Worm (Caenorhabditis elegans) whole organism, L4 larva: ENCODE results near the gene unc-10.

Source experiments
- D1046.2 ChIP-seq: fragments of 200-800 bp; sonication (Bioruptor generic); IDR thresholded peaks from 2 replicates; pipeline ENCODE4 v1.3.6; 2022; ENCODE audit warnings: missing genetic modification characterization, missing compliant biosample characterization
- F26F4.8 ChIP-seq: fragments of 200-800 bp; sonication (Bioruptor generic); conservative IDR thresholded peaks from 2 replicates; pipeline ENCODE4 v1.3.6; 2022; ENCODE audit warnings: missing genetic modification characterization, missing compliant biosample characterization
- R02D3.7 ChIP-seq: fragments of 150-350 bp; sonication (generic microtip); optimal IDR thresholded peaks from 3 replicates; lab custom pipeline; 2014; ENCODE audit warnings: missing biosample characterization, missing genetic modification characterization
- T20F7.1 ChIP-seq: fragments of 200-800 bp; sonication (Bioruptor generic); optimal IDR thresholded peaks from 2 replicates; lab custom pipeline; 2018; ENCODE audit warnings: mild to moderate bottlenecking, missing genetic modification characterization, missing compliant biosample characterization
- T26A8.4 ChIP-seq: fragments of 200-800 bp; sonication (Bioruptor generic); IDR thresholded peaks from 2 replicates; pipeline ENCODE4 v1.3.6; 2022; ENCODE audit warnings: missing genetic modification characterization, missing compliant biosample characterization
- Y105C5A.15 ChIP-seq: fragments of 200-800 bp; sonication (Bioruptor generic); IDR thresholded peaks from 2 replicates; pipeline ENCODE4 v1.3.6; 2022; ENCODE audit warnings: missing genetic modification characterization, missing compliant biosample characterization
- Y75B8A.6 ChIP-seq: fragments of 200-800 bp; sonication (Bioruptor generic); IDR thresholded peaks from 2 replicates; pipeline ENCODE4 v1.3.6; 2022; ENCODE audit warnings: missing genetic modification reagents, missing genetic modification characterization, missing compliant biosample characterization
- ZK337.2 ChIP-seq: fragments of 200-800 bp; sonication (Bioruptor generic); IDR thresholded peaks from 2 replicates; pipeline ENCODE4 v1.3.6; 2022; ENCODE audit warnings: missing genetic modification reagents, missing genetic modification characterization, missing compliant biosample characterization
- ZK546.5 ChIP-seq, 2 experiments: sonication (generic microtip); optimal IDR thresholded peaks; 2 replicates each; lab custom pipeline; 2017; ENCODE audit warnings: missing biosample characterization in 2 of 2, missing genetic modification characterization in 2 of 2
- aha-1 ChIP-seq: fragments of 150-350 bp; peaks from one replicate; lab custom pipeline; 2014; ENCODE audit warnings: missing biosample characterization, missing genetic modification characterization
- arid-1 ChIP-seq: fragments of 200-800 bp; sonication (Bioruptor generic); conservative IDR thresholded peaks from 2 replicates; pipeline ENCODE4 v1.3.6; 2022; ENCODE audit warnings: missing genetic modification reagents, missing genetic modification characterization, missing compliant biosample characterization
- attf-4 ChIP-seq: sonication (generic microtip); optimal IDR thresholded peaks from 3 replicates; lab custom pipeline; 2017; ENCODE audit warnings: missing biosample characterization, missing genetic modification characterization
- ceh-20 ChIP-seq: fragments of 200-800 bp; sonication (Bioruptor generic); IDR thresholded peaks from 2 replicates; pipeline ENCODE4 v1.3.6; 2022; ENCODE audit warnings: missing genetic modification reagents, missing genetic modification characterization, missing compliant biosample characterization
- ceh-28 ChIP-seq: fragments of 150-350 bp; optimal IDR thresholded peaks from 2 replicates; lab custom pipeline; 2014; ENCODE audit warnings: missing biosample characterization, missing genetic modification reagents, missing genetic modification characterization
- ceh-32 ChIP-seq: sonication (generic microtip); optimal IDR thresholded peaks from 2 replicates; lab custom pipeline; 2016; ENCODE audit warnings: mild to moderate bottlenecking, missing genetic modification characterization, missing compliant biosample characterization; ENCODE audit not compliant: poor library complexity
- ceh-44 ChIP-seq: fragments of 200-800 bp; sonication (Bioruptor generic); IDR thresholded peaks from 2 replicates; pipeline ENCODE4 v1.3.6; 2022; ENCODE audit warnings: missing genetic modification reagents, missing genetic modification characterization, missing compliant biosample characterization
- ctbp-1 ChIP-seq: fragments of 200-800 bp; sonication (Bioruptor generic); IDR thresholded peaks from 2 replicates; pipeline ENCODE4 v1.3.6; 2022; ENCODE audit warnings: missing genetic modification reagents, missing genetic modification characterization, missing compliant biosample characterization
- daf-16 ChIP-seq, 3 experiments: sonication (generic microtip); optimal IDR thresholded peaks; 2 replicates each; lab custom pipeline; 2016 to 2017; ENCODE audit warnings: missing genetic modification characterization in 3 of 3, missing genetic modification reagents in 3 of 3, mild to moderate bottlenecking in 2 of 3, missing compliant biosample characterization in 2 of 3, missing biosample characterization in 1 of 3, moderate library complexity in 1 of 3
- daf-19 ChIP-seq: fragments of 200-800 bp; sonication (Bioruptor generic); conservative IDR thresholded peaks from 2 replicates; pipeline ENCODE4 v1.3.6; 2022; ENCODE audit warnings: missing genetic modification characterization, missing compliant biosample characterization
- dmd-9 ChIP-seq: fragments of 200-800 bp; sonication (Bioruptor generic); IDR thresholded peaks from 2 replicates; pipeline ENCODE4 v1.3.6; 2022; ENCODE audit warnings: missing genetic modification reagents, missing genetic modification characterization, missing compliant biosample characterization
- dpl-1 ChIP-seq: fragments of 150-350 bp; optimal IDR thresholded peaks from 2 replicates; lab custom pipeline; 2014; ENCODE audit warnings: missing biosample characterization, missing genetic modification reagents, missing genetic modification characterization
- hlh-30 ChIP-seq: sonication (generic microtip); optimal IDR thresholded peaks from 2 replicates; lab custom pipeline; 2017; ENCODE audit warnings: antibody characterized with exemption, mild to moderate bottlenecking, missing genetic modification characterization, missing compliant biosample characterization; ENCODE audit not compliant: insufficient read depth
- lin-13 ChIP-seq: fragments of 150-350 bp; optimal IDR thresholded peaks from 2 replicates; lab custom pipeline; 2014; ENCODE audit warnings: missing biosample characterization, missing genetic modification reagents, missing genetic modification characterization
- lin-29 ChIP-seq: fragments of 200-800 bp; sonication (Bioruptor generic); IDR thresholded peaks from 2 replicates; pipeline ENCODE4 v1.3.6; 2022; ENCODE audit warnings: missing genetic modification reagents, missing genetic modification characterization, missing compliant biosample characterization
- lsy-2 ChIP-seq, 2 experiments: fragments of 150-350 bp in 1 of 2; sonication (generic microtip) in 1 of 2; optimal IDR thresholded peaks; 2 replicates each; lab custom pipeline; 2014 to 2017; ENCODE audit warnings: missing biosample characterization in 2 of 2, missing genetic modification characterization in 2 of 2
- madf-5 ChIP-seq, 2 experiments: fragments of 200-800 bp; sonication (Bioruptor generic); IDR thresholded peaks; 2 replicates each; pipeline ENCODE4 v1.3.6; 2022; ENCODE audit warnings: missing compliant biosample characterization in 2 of 2, missing genetic modification characterization in 2 of 2
- madf-9 ChIP-seq: fragments of 200-800 bp; sonication (Bioruptor generic); conservative IDR thresholded peaks from 2 replicates; pipeline ENCODE4 v1.3.6; 2022; ENCODE audit warnings: missing genetic modification reagents, missing genetic modification characterization, missing compliant biosample characterization
- mdl-1 ChIP-seq, 2 experiments: fragments of 150-350 bp in 1 of 2; sonication (generic microtip) in 1 of 2; optimal IDR thresholded peaks; 2 replicates each; lab custom pipeline; 2014 to 2017; ENCODE audit warnings: missing biosample characterization in 2 of 2, missing genetic modification characterization in 2 of 2
- mdt-29 ChIP-seq: fragments of 200-800 bp; sonication (Bioruptor generic); IDR thresholded peaks from 2 replicates; pipeline ENCODE4 v1.3.6; 2022; ENCODE audit warnings: missing genetic modification reagents, missing genetic modification characterization, missing compliant biosample characterization
- mep-1 ChIP-seq: fragments of 150-350 bp; sonication (generic microtip); optimal IDR thresholded peaks from 3 replicates; lab custom pipeline; 2014; ENCODE audit warnings: missing biosample characterization, missing genetic modification characterization
- mxl-2 ChIP-seq: fragments of 200-800 bp; sonication (Bioruptor generic); conservative IDR thresholded peaks from 2 replicates; pipeline ENCODE4 v1.3.6; 2022; ENCODE audit warnings: missing genetic modification reagents, missing genetic modification characterization, missing compliant biosample characterization
- nhr-10 ChIP-seq: fragments of 150-350 bp; optimal IDR thresholded peaks from 2 replicates; lab custom pipeline; 2014; ENCODE audit warnings: missing biosample characterization, missing genetic modification characterization
- nhr-102 ChIP-seq: sonication (generic microtip); optimal IDR thresholded peaks from 2 replicates; lab custom pipeline; 2016; ENCODE audit warnings: mild to moderate bottlenecking, missing genetic modification characterization, moderate library complexity, missing compliant biosample characterization
- nhr-111 ChIP-seq: fragments of 200-800 bp; sonication (Bioruptor generic); optimal IDR thresholded peaks from 2 replicates; lab custom pipeline; 2018; ENCODE audit warnings: mild to moderate bottlenecking, missing genetic modification characterization, missing compliant biosample characterization
- nhr-28 ChIP-seq: fragments of 150-350 bp; optimal IDR thresholded peaks from 2 replicates; lab custom pipeline; 2014; ENCODE audit warnings: missing biosample characterization, missing genetic modification characterization
- nhr-42 ChIP-seq: fragments of 200-800 bp; sonication (Bioruptor generic); IDR thresholded peaks from 2 replicates; pipeline ENCODE4 v1.3.6; 2022; ENCODE audit warnings: missing genetic modification characterization, missing compliant biosample characterization
- nhr-48 ChIP-seq: sonication (generic microtip); optimal IDR thresholded peaks from 2 replicates; lab custom pipeline; 2016; ENCODE audit warnings: mild to moderate bottlenecking, missing genetic modification characterization, missing compliant biosample characterization
- nhr-77 ChIP-seq: fragments of 150-350 bp; optimal IDR thresholded peaks from 2 replicates; lab custom pipeline; 2014; ENCODE audit warnings: missing biosample characterization, missing genetic modification characterization
- saeg-2 ChIP-seq: fragments of 200-800 bp; sonication (Bioruptor generic); IDR thresholded peaks from 2 replicates; pipeline ENCODE4 v1.3.6; 2022; ENCODE audit warnings: missing genetic modification reagents, missing genetic modification characterization, missing compliant biosample characterization
- set-16 ChIP-seq: fragments of 200-800 bp; sonication (Bioruptor generic); IDR thresholded peaks from 2 replicates; pipeline ENCODE4 v1.3.6; 2022; ENCODE audit warnings: missing genetic modification reagents, missing genetic modification characterization, missing compliant biosample characterization
- skn-1 ChIP-seq: fragments of 150-350 bp; optimal IDR thresholded peaks from 2 replicates; lab custom pipeline; 2014; ENCODE audit warnings: missing biosample characterization, missing genetic modification characterization
- spr-3 ChIP-seq: fragments of 200-800 bp; sonication (Bioruptor generic); optimal IDR thresholded peaks from 2 replicates; lab custom pipeline; 2018; ENCODE audit warnings: mild to moderate bottlenecking, missing genetic modification characterization, missing compliant biosample characterization
- tag-97 ChIP-seq: fragments of 200-800 bp; sonication (Bioruptor generic); IDR thresholded peaks from 2 replicates; pipeline ENCODE4 v1.3.6; 2022; ENCODE audit warnings: missing genetic modification characterization, missing compliant biosample characterization
- tra-1 ChIP-seq: fragments of 200-800 bp; sonication (Bioruptor generic); IDR thresholded peaks from 2 replicates; pipeline ENCODE4 v1.3.6; 2022; ENCODE audit warnings: missing genetic modification reagents, missing genetic modification characterization, missing compliant biosample characterization
- unc-39 ChIP-seq: sonication (generic microtip); optimal IDR thresholded peaks from 2 replicates; lab custom pipeline; 2017; ENCODE audit warnings: missing biosample characterization, missing genetic modification characterization
- zfp-3 ChIP-seq: fragments of 200-800 bp; sonication (Bioruptor generic); conservative IDR thresholded peaks from 2 replicates; pipeline ENCODE4 v1.3.6; 2022; ENCODE audit warnings: missing genetic modification reagents, missing genetic modification characterization, missing compliant biosample characterization
- zip-11 ChIP-seq: fragments of 200-800 bp; sonication (Bioruptor generic); IDR thresholded peaks from 2 replicates; pipeline ENCODE4 v1.3.6; 2022; ENCODE audit warnings: missing genetic modification characterization, missing compliant biosample characterization
- ztf-11 ChIP-seq: fragments of 150-350 bp; optimal IDR thresholded peaks from 2 replicates; lab custom pipeline; 2014; ENCODE audit warnings: missing biosample characterization, missing genetic modification characterization
- ztf-7 ChIP-seq: fragments of 150-350 bp; optimal IDR thresholded peaks from 2 replicates; lab custom pipeline; 2014; ENCODE audit warnings: missing biosample characterization, missing genetic modification characterization

unc-10 gene

ce11 chrX:7264591-7265306 is 15.4 kb downstream of the unc-10 start (continued):
- TF ChIP-seq madf-5 (GFP tag; IDR thresholded peaks at IDR 0.05; lab: Robert Waterston, UW) (no peak), nhr-10 (peak; percentile 61), mep-1 (tag; lab: Kevin White, UChicago) (peak; percentile 98), zip-11 (GFP tag; lab: Robert Waterston, UW) (no peak), F26F4.8 (GFP tag; lab: Robert Waterston, UW) (no peak), unc-39 (tag; lab: Kevin White, UChicago) (no peak), daf-19 (GFP tag; lab: Robert Waterston, UW) (no peak), ceh-32 (tag; lab: Kevin White, UChicago) (no peak), nhr-77 (tag; lab: Kevin White, UChicago) (peak; percentile 94), arid-1 (GFP tag; lab: Robert Waterston, UW) (peak; percentile 85), saeg-2 (peak; percentile 55; the same call in 1 of the 2 replicates), set-16 (peak; percentile 88), mxl-2 (GFP tag; lab: Robert Waterston, UW) (0 out of 2 replicates have a peak, but pooled peaks have one; percentile 14), Y105C5A.15 (GFP tag; lab: Robert Waterston, UW) (no peak), spr-3 (GFP tag; lab: Kevin White, UChicago) (peak; percentile 41), tag-97 (no peak), D1046.2 (GFP tag; lab: Robert Waterston, UW) (no peak), ceh-20 (GFP tag; lab: Robert Waterston, UW) (peak; percentile 91), ZK337.2 (0 out of 2 replicates have a peak, but pooled peaks have one; percentile 19), tra-1 (GFP tag; lab: Robert Waterston, UW) (peak; percentile 60; the same call in 1 of the 2 replicates), lin-13 (GFP tag; lab: Kevin White, UChicago) (peak; percentile 90), dmd-9 (GFP tag; lab: Robert Waterston, UW) (0 out of 2 replicates have a peak, but pooled peaks have one; percentile 26), T26A8.4 (GFP tag; lab: Robert Waterston, UW) (peak; percentile 86), skn-1 (tag; lab: Kevin White, UChicago) (no peak), ctbp-1 (GFP tag; lab: Robert Waterston, UW) (peak; percentile 94), attf-4 (tag; lab: Kevin White, UChicago) (peak; percentile 21), mdl-1 (tag; optimal IDR thresholded peaks at IDR 0.05; lab: Kevin White, UChicago) (peak; percentile 19 to 76), nhr-48 (tag; lab: Kevin White, UChicago) (peak; percentile 84), ceh-28 (tag; lab: Kevin White, UChicago) (peak; percentile 4), lsy-2 (tag; optimal IDR thresholded peaks at IDR 0.05; lab: Kevin White, UChicago) (peak; percentile 77 to 79), lin-29 (GFP tag; lab: Robert Waterston, UW) (peak; percentile 39; the same call in 1 of the 2 replicates), dpl-1 (GFP tag; lab: Kevin White, UChicago) (peak; percentile 66), Y75B8A.6 (GFP tag; lab: Robert Waterston, UW) (no peak), ceh-44 (GFP tag; lab: Robert Waterston, UW) (no peak), ztf-11 (no peak), hlh-30 (tag; lab: Kevin White, UChicago) (peak; percentile 81), ZK546.5 (tag; optimal IDR thresholded peaks at IDR 0.05; lab: Kevin White, UChicago) (no peak), mdt-29 (GFP tag; lab: Robert Waterston, UW) (0 out of 2 replicates have a peak, but pooled peaks have one; percentile 26), daf-16 (GFP tag; optimal IDR thresholded peaks at IDR 0.05; lab: Kevin White, UChicago) (peak; percentile 57), daf-16 (tag; optimal IDR thresholded peaks at IDR 0.05; lab: Kevin White, UChicago) (peak; percentile 82), nhr-111 (GFP tag; lab: Kevin White, UChicago) (no peak), R02D3.7 (peak; percentile 1), T20F7.1 (GFP tag; lab: Kevin White, UChicago) (no peak), nhr-28 (peak; percentile 91), nhr-42 (0 out of 2 replicates have a peak, but pooled peaks have one; percentile 56), nhr-102 (peak; percentile 71), madf-9 (peak; percentile 68; the same call in 1 of the 2 replicates), ztf-7 (tag; lab: Kevin White, UChicago) (no peak), aha-1 (tag; lab: Kevin White, UChicago) (peak; percentile 100), zfp-3 (GFP tag; lab: Robert Waterston, UW) (peak; percentile 77)
